Worm (Caenorhabditis elegans) whole organism, young adult: ENCODE results near the gene rpt-6.

ENCODE experiments used
- B0019.2 ChIP-seq: fragments of 200-800 bp; sonication (Bioruptor generic); conservative IDR thresholded peaks from 2 replicates; pipeline ENCODE4 v1.3.6; 2022; ENCODE audit warnings: missing genetic modification reagents, missing genetic modification characterization, missing compliant biosample characterization
- B0035.1 ChIP-seq: sonication (generic microtip); optimal IDR thresholded peaks from 2 replicates; lab custom pipeline; 2016; ENCODE audit warnings: missing genetic modification characterization, mild to moderate bottlenecking, missing compliant biosample characterization, missing genotype, missing genetic modification reagents
- B0336.3 ChIP-seq: fragments of 200-800 bp; sonication (Bioruptor generic); IDR thresholded peaks from 2 replicates; pipeline ENCODE4 v1.3.6; 2022; ENCODE audit warnings: missing genetic modification characterization, missing compliant biosample characterization
- C06A6.2 ChIP-seq: fragments of 200-800 bp; sonication (Bioruptor generic); conservative IDR thresholded peaks from 2 replicates; pipeline ENCODE4 v1.3.6; 2022; ENCODE audit warnings: missing genetic modification characterization, missing compliant biosample characterization
- D2030.7 ChIP-seq: fragments of 200-800 bp; sonication (Bioruptor generic); IDR thresholded peaks from 2 replicates; pipeline ENCODE4 v1.3.6; 2022; ENCODE audit warnings: missing genetic modification reagents, missing genetic modification characterization, missing compliant biosample characterization
- F23B12.7 ChIP-seq: sonication (generic microtip); optimal IDR thresholded peaks from 2 replicates; lab custom pipeline; 2017; ENCODE audit warnings: missing genetic modification characterization, mild to moderate bottlenecking, missing compliant biosample characterization, antibody characterized with exemption, moderate library complexity; ENCODE audit not compliant: insufficient read depth
- F52B5.7 ChIP-seq: sonication (generic microtip); optimal IDR thresholded peaks from 2 replicates; lab custom pipeline; 2016; ENCODE audit warnings: mild to moderate bottlenecking, missing genetic modification characterization, missing compliant biosample characterization
- F55B11.4 ChIP-seq: sonication (generic microtip); optimal IDR thresholded peaks from 2 replicates; lab custom pipeline; 2016; ENCODE audit warnings: missing compliant biosample characterization, missing genetic modification characterization, borderline replicate concordance; ENCODE audit not compliant: insufficient read depth
- F57A8.1 ChIP-seq: fragments of 200-800 bp; sonication (Bioruptor generic); optimal IDR thresholded peaks from 2 replicates; lab custom pipeline; 2018; ENCODE audit warnings: mild to moderate bottlenecking, missing genetic modification characterization, moderate library complexity, missing compliant biosample characterization
- T26A5.8 ChIP-seq: sonication (generic microtip); optimal IDR thresholded peaks from 2 replicates; lab custom pipeline; 2016; ENCODE audit warnings: missing genetic modification characterization, missing compliant biosample characterization
- Y53F4B.3 ChIP-seq: fragments of 200-800 bp; sonication (Bioruptor generic); IDR thresholded peaks from 2 replicates; pipeline ENCODE4 v1.3.6; 2022; ENCODE audit warnings: missing genetic modification reagents, missing genetic modification characterization, missing compliant biosample characterization
- Y67H2A.10 ChIP-seq: fragments of 200-800 bp; sonication (Bioruptor generic); conservative IDR thresholded peaks from 2 replicates; pipeline ENCODE4 v1.3.6; 2022; ENCODE audit warnings: missing genetic modification reagents, missing genetic modification characterization, missing compliant biosample characterization
- aptf-3 ChIP-seq: fragments of 200-800 bp; sonication (Bioruptor generic); IDR thresholded peaks from 2 replicates; pipeline ENCODE4 v1.3.6; 2022; ENCODE audit warnings: missing genetic modification characterization, missing compliant biosample characterization
- attf-3 ChIP-seq: fragments of 200-800 bp; sonication (Bioruptor generic); conservative IDR thresholded peaks from 2 replicates; pipeline ENCODE4 v1.3.6; 2022; ENCODE audit warnings: missing genetic modification reagents, missing genetic modification characterization, missing compliant biosample characterization
- attf-6 ChIP-seq: fragments of 200-800 bp; sonication (Bioruptor generic); IDR thresholded peaks from 2 replicates; pipeline ENCODE4 v1.3.6; 2022; ENCODE audit warnings: missing genetic modification reagents, missing genetic modification characterization, missing compliant biosample characterization
- bed-2 ChIP-seq: fragments of 200-800 bp; sonication (Bioruptor generic); IDR thresholded peaks from 2 replicates; pipeline ENCODE4 v1.3.6; 2022; ENCODE audit warnings: missing genetic modification reagents, missing genetic modification characterization, missing compliant biosample characterization
- cebp-2 ChIP-seq: fragments of 200-800 bp; sonication (Bioruptor generic); IDR thresholded peaks from 2 replicates; pipeline ENCODE4 v1.3.6; 2022; ENCODE audit warnings: missing genetic modification characterization, missing compliant biosample characterization
- ceh-27 ChIP-seq: fragments of 200-800 bp; sonication (Bioruptor generic); optimal IDR thresholded peaks from 2 replicates; lab custom pipeline; 2018; ENCODE audit warnings: mild to moderate bottlenecking, missing genetic modification characterization, moderate library complexity, missing compliant biosample characterization
- ceh-91 ChIP-seq: fragments of 200-800 bp; sonication (Bioruptor generic); IDR thresholded peaks from 2 replicates; pipeline ENCODE4 v1.3.6; 2022; ENCODE audit warnings: missing genetic modification reagents, missing genetic modification characterization, missing compliant biosample characterization
- dox-1 ChIP-seq: fragments of 200-800 bp; sonication (Bioruptor generic); IDR thresholded peaks from 2 replicates; pipeline ENCODE4 v1.3.6; 2022; ENCODE audit warnings: missing genetic modification reagents, missing genetic modification characterization, missing compliant biosample characterization
- dpff-1 ChIP-seq: sonication (generic microtip); optimal IDR thresholded peaks from 2 replicates; lab custom pipeline; 2017; ENCODE audit warnings: mild to moderate bottlenecking, missing genetic modification characterization, missing compliant biosample characterization
- egrh-3 ChIP-seq: fragments of 200-800 bp; sonication (Bioruptor generic); IDR thresholded peaks from 2 replicates; pipeline ENCODE4 v1.3.6; 2022; ENCODE audit warnings: missing genetic modification reagents, missing genetic modification characterization, missing compliant biosample characterization
- ekl-4 ChIP-seq: fragments of 200-800 bp; sonication (Bioruptor generic); IDR thresholded peaks from 2 replicates; pipeline ENCODE4 v1.3.6; 2022; ENCODE audit warnings: missing genetic modification reagents, missing genetic modification characterization, missing compliant biosample characterization
- fkh-3 ChIP-seq: sonication (generic microtip); optimal IDR thresholded peaks from 2 replicates; lab custom pipeline; 2016; ENCODE audit warnings: mild to moderate bottlenecking, missing genetic modification characterization, missing compliant biosample characterization
- hmg-1.2 ChIP-seq: fragments of 200-800 bp; sonication (Bioruptor generic); IDR thresholded peaks from 2 replicates; pipeline ENCODE4 v1.3.6; 2022; ENCODE audit warnings: missing genetic modification reagents, missing genetic modification characterization, missing compliant biosample characterization
- let-607 ChIP-seq, 2 experiments: fragments of 200-800 bp in 1 of 2; sonication (Bioruptor generic) in 1 of 2; sonication (generic microtip) in 1 of 2; optimal IDR thresholded peaks; 2 replicates each; lab custom pipeline; 2016 to 2018; ENCODE audit warnings: mild to moderate bottlenecking in 2 of 2, missing compliant biosample characterization in 2 of 2, missing genetic modification characterization in 2 of 2, moderate library complexity in 2 of 2, missing genotype in 1 of 2
- lsy-27 ChIP-seq: sonication (generic microtip); optimal IDR thresholded peaks from 2 replicates; lab custom pipeline; 2017; ENCODE audit warnings: missing genetic modification characterization, mild to moderate bottlenecking, missing compliant biosample characterization, antibody characterized with exemption, missing genotype, borderline replicate concordance; ENCODE audit not compliant: insufficient read depth
- madf-10 ChIP-seq: sonication (generic microtip); optimal IDR thresholded peaks from 2 replicates; lab custom pipeline; 2016; ENCODE audit warnings: mild to moderate bottlenecking, missing genetic modification characterization, missing compliant biosample characterization
- mes-4 ChIP-seq: sonication (generic microtip); optimal IDR thresholded peaks from 2 replicates; lab custom pipeline; 2016; ENCODE audit warnings: missing genotype, missing genetic modification characterization, missing compliant biosample characterization
- nhr-120 ChIP-seq: fragments of 200-800 bp; sonication (Bioruptor generic); IDR thresholded peaks from 2 replicates; pipeline ENCODE4 v1.3.6; 2022; ENCODE audit warnings: missing genetic modification characterization, missing compliant biosample characterization
- nhr-179 ChIP-seq: sonication (generic microtip); optimal IDR thresholded peaks from 2 replicates; lab custom pipeline; 2016; ENCODE audit warnings: mild to moderate bottlenecking, missing genetic modification characterization, missing compliant biosample characterization
- nhr-80 ChIP-seq: sonication (generic microtip); optimal IDR thresholded peaks from 2 replicates; lab custom pipeline; 2016; ENCODE audit warnings: missing genetic modification characterization, missing compliant biosample characterization
- nhr-90 ChIP-seq: sonication (generic microtip); optimal IDR thresholded peaks from 2 replicates; lab custom pipeline; 2016; ENCODE audit warnings: missing genotype, mild to moderate bottlenecking, missing genetic modification characterization, missing compliant biosample characterization
- rcor-1 ChIP-seq: fragments of 200-800 bp; sonication (Bioruptor generic); IDR thresholded peaks from 2 replicates; pipeline ENCODE4 v1.3.6; 2022; ENCODE audit warnings: missing genetic modification reagents, missing genetic modification characterization, missing compliant biosample characterization
- repo-1 ChIP-seq: sonication (generic microtip); optimal IDR thresholded peaks from 2 replicates; lab custom pipeline; 2017; ENCODE audit warnings: mild to moderate bottlenecking, missing genetic modification characterization, missing compliant biosample characterization
- sea-2 ChIP-seq: fragments of 200-800 bp; sonication (Bioruptor generic); IDR thresholded peaks from 2 replicates; pipeline ENCODE4 v1.3.6; 2022; ENCODE audit warnings: missing genetic modification characterization, missing compliant biosample characterization
- snpc-1.3 ChIP-seq: sonication (generic microtip); optimal IDR thresholded peaks from 2 replicates; lab custom pipeline; 2017; ENCODE audit warnings: missing genetic modification characterization, mild to moderate bottlenecking, missing compliant biosample characterization, antibody characterized with exemption, moderate library complexity, missing genotype, missing genetic modification reagents; ENCODE audit not compliant: insufficient read depth
- snpc-4 ChIP-seq, 5 experiments: fragments of 150-350 bp in 1 of 5; sonication (generic microtip) in 4 of 5; optimal IDR thresholded peaks; 2 replicates each; lab custom pipeline; 2014 to 2018; ENCODE audit warnings: missing genetic modification characterization in 5 of 5, missing biosample characterization in 3 of 5, antibody characterized with exemption in 2 of 5, mild to moderate bottlenecking in 2 of 5, missing compliant biosample characterization in 2 of 5, missing genotype in 2 of 5, moderate library complexity in 2 of 5, missing genetic modification reagents in 1 of 5
- somi-1 ChIP-seq: fragments of 200-800 bp; sonication (Bioruptor generic); optimal IDR thresholded peaks from 2 replicates; lab custom pipeline; 2018; ENCODE audit warnings: mild to moderate bottlenecking, missing genetic modification characterization, missing compliant biosample characterization
- tlf-1 ChIP-seq: fragments of 200-800 bp; sonication (Bioruptor generic); optimal IDR thresholded peaks from 2 replicates; lab custom pipeline; 2018; ENCODE audit warnings: mild to moderate bottlenecking, missing genetic modification characterization, missing compliant biosample characterization
- unc-62 ChIP-seq: fragments of 150-350 bp; optimal IDR thresholded peaks from 2 replicates; lab custom pipeline; 2014; ENCODE audit warnings: missing biosample characterization, missing genetic modification reagents, missing genetic modification characterization
- zfh-2 ChIP-seq: fragments of 200-800 bp; sonication (Bioruptor generic); conservative IDR thresholded peaks from 2 replicates; pipeline ENCODE4 v1.3.6; 2022; ENCODE audit warnings: missing genetic modification reagents, missing genetic modification characterization, missing compliant biosample characterization
- ztf-18 ChIP-seq: sonication (generic microtip); optimal IDR thresholded peaks from 2 replicates; lab custom pipeline; 2016; ENCODE audit warnings: missing genotype, mild to moderate bottlenecking, missing genetic modification characterization, missing compliant biosample characterization
- ztf-22 ChIP-seq: fragments of 200-800 bp; sonication (Bioruptor generic); optimal IDR thresholded peaks from 2 replicates; lab custom pipeline; 2018; ENCODE audit warnings: mild to moderate bottlenecking, missing genetic modification characterization, moderate library complexity, missing compliant biosample characterization
- ztf-25 ChIP-seq: fragments of 200-800 bp; sonication (Bioruptor generic); IDR thresholded peaks from 2 replicates; pipeline ENCODE4 v1.3.6; 2022; ENCODE audit warnings: missing genetic modification reagents, missing genetic modification characterization, missing compliant biosample characterization
- ztf-28 ChIP-seq: fragments of 200-800 bp; sonication (Bioruptor generic); IDR thresholded peaks from 2 replicates; pipeline ENCODE4 v1.3.6; 2022; ENCODE audit warnings: missing genetic modification reagents, missing genetic modification characterization, missing compliant biosample characterization

rpt-6 gene

ce11 chrIII:12372080-12373065 lies 2.1 kb downstream of the rpt-6 start (continued):
- TF ChIP-seq snpc-4 (GFP tag; optimal IDR thresholded peaks at IDR 0.05; lab: Kevin White, UChicago) (no peak), snpc-4 (tag; optimal IDR thresholded peaks at IDR 0.05; lab: Kevin White, UChicago) (no peak), T26A5.8 (tag; lab: Kevin White, UChicago) (no peak), somi-1 (GFP tag; lab: Kevin White, UChicago) (no peak), ztf-18 (no peak), attf-3 (GFP tag; lab: Robert Waterston, UW) (no peak), B0019.2 (no peak), fkh-3 (peak; percentile 65), zfh-2 (GFP tag; lab: Robert Waterston, UW) (peak; percentile 63), D2030.7 (no peak), let-607 (tag; optimal IDR thresholded peaks at IDR 0.05; lab: Kevin White, UChicago) (no peak), nhr-179 (no peak), aptf-3 (GFP tag; lab: Robert Waterston, UW) (no peak), ztf-25 (0 out of 2 replicates have a peak, but pooled peaks have one; percentile 13), egrh-3 (0 out of 2 replicates have a peak, but pooled peaks have one; percentile 8), mes-4 (tag; lab: Kevin White, UChicago) (no peak), Y67H2A.10 (GFP tag; lab: Robert Waterston, UW) (no peak), ztf-22 (GFP tag; lab: Kevin White, UChicago) (no peak), ekl-4 (GFP tag; lab: Robert Waterston, UW) (peak; percentile 61), nhr-120 (GFP tag; lab: Robert Waterston, UW) (no peak), ceh-27 (GFP tag; lab: Kevin White, UChicago) (no peak), dox-1 (no peak), snpc-1.3 (tag; lab: Kevin White, UChicago) (no peak), repo-1 (tag; lab: Kevin White, UChicago) (no peak), tlf-1 (GFP tag; lab: Kevin White, UChicago) (no peak), hmg-1.2 (no peak), F55B11.4 (tag; lab: Kevin White, UChicago) (no peak), sea-2 (GFP tag; lab: Robert Waterston, UW) (no peak), nhr-90 (tag; lab: Kevin White, UChicago) (no peak), nhr-80 (tag; lab: Kevin White, UChicago) (no peak), B0035.1 (tag; lab: Kevin White, UChicago) (no peak), dpff-1 (tag; lab: Kevin White, UChicago) (no peak), unc-62 (GFP tag; lab: Kevin White, UChicago) (no peak), cebp-2 (GFP tag; lab: Robert Waterston, UW) (no peak), attf-6 (no peak), F52B5.7 (tag; lab: Kevin White, UChicago) (peak; percentile 31), ztf-28 (GFP tag; lab: Robert Waterston, UW) (no peak), B0336.3 (peak; percentile 53; the same call in 1 of the 2 replicates), F57A8.1 (no peak), ceh-91 (GFP tag; lab: Robert Waterston, UW) (no peak), C06A6.2 (GFP tag; lab: Robert Waterston, UW) (no peak), F23B12.7 (no peak), rcor-1 (GFP tag; lab: Robert Waterston, UW) (no peak), Y53F4B.3 (GFP tag; lab: Robert Waterston, UW) (no peak), madf-10 (tag; lab: Kevin White, UChicago) (no peak), bed-2 (GFP tag; lab: Robert Waterston, UW) (no peak), lsy-27 (tag; lab: Kevin White, UChicago) (no peak)
